Fruit fly (Drosophila melanogaster): Measurements from ENCODE around the gene Cog8.

Gene Cog8

dm6 chr2L:11452601-11453345, 46.0 kb downstream of the Cog8 start (continued):
- TF ChIP-seq Meics (GFP tag; optimal IDR thresholded peaks at IDR 0.05) (no peak), Dip3 (GFP tag; optimal IDR thresholded peaks at IDR 0.05) (no peak), CG12219 (GFP tag; optimal IDR thresholded peaks at IDR 0.05) (no peak), ranshi (GFP tag; IDR thresholded peaks at IDR 0.05) (0 out of 2 replicates have a peak, but pooled peaks have one; percentile 16), CG15479 (GFP tag; optimal IDR thresholded peaks at IDR 0.05) (peak; percentile 22), Opbp (GFP tag; IDR thresholded peaks at IDR 0.05; ENCODE audit: partially characterized antibody) (no peak), CG34224 (GFP tag; IDR thresholded peaks at IDR 0.05; ENCODE audit: partially characterized antibody) (no peak), vvl (GFP tag; IDR thresholded peaks at IDR 0.05) (peak; percentile 41; the same call in 1 of the 2 replicates), Rx (GFP tag; IDR thresholded peaks at IDR 0.05) (no peak), ci (GFP tag; IDR thresholded peaks at IDR 0.05) (peak; percentile 77; the same call in 2 of the 3 replicates), p53 (GFP tag; optimal IDR thresholded peaks at IDR 0.05) (no peak), YL-1 (GFP tag; optimal IDR thresholded peaks at IDR 0.05) (no peak), CG11456 (GFP tag; IDR thresholded peaks at IDR 0.05) (no peak), Sin3A (optimal IDR thresholded peaks at IDR 0.05) (no peak), CG11504 (tag; optimal IDR thresholded peaks at IDR 0.05) (peak; percentile 55), Rfx (GFP tag; IDR thresholded peaks at IDR 0.05) (no peak), nmo (GFP tag; optimal IDR thresholded peaks at IDR 0.05) (peak; percentile 71), CG18262 (tag; optimal IDR thresholded peaks at IDR 0.05) (peak; percentile 83), sug (tag; optimal IDR thresholded peaks at IDR 0.05) (no peak), CG6813 (GFP tag; optimal IDR thresholded peaks at IDR 0.05) (peak; percentile 38), Neu2 (GFP tag; optimal IDR thresholded peaks at IDR 0.05; ENCODE audit: borderline replicate concordance) (peak; percentile 38), abd-A (tag; optimal IDR thresholded peaks at IDR 0.05) (no peak), CG7786 (GFP tag; optimal IDR thresholded peaks at IDR 0.05) (peak; percentile 11), CG18764 (GFP tag; optimal IDR thresholded peaks at IDR 0.05) (peak; percentile 28), Hr51 (GFP tag; optimal IDR thresholded peaks at IDR 0.05) (peak in 1 of 2 experiments; percentile 21), D (optimal IDR thresholded peaks at IDR 0.05) (peak; percentile 96), D (GFP tag; optimal IDR thresholded peaks at IDR 0.05) (peak; percentile 65), fu2 (GFP tag; optimal IDR thresholded peaks at IDR 0.05) (no peak), CG13424 (tag; optimal IDR thresholded peaks at IDR 0.05) (peak; percentile 46), Sox100B (GFP tag; optimal IDR thresholded peaks at IDR 0.05) (peak; percentile 16), CG11093 (GFP tag; IDR thresholded peaks at IDR 0.05) (0 out of 3 replicates have a peak, but pooled peaks have one; percentile 25), Ravus (GFP tag; IDR thresholded peaks at IDR 0.05) (no peak), Hand (GFP tag; optimal IDR thresholded peaks at IDR 0.05) (no peak), CG14441 (GFP tag; IDR thresholded peaks at IDR 0.05) (no peak), CG33557 (GFP tag; optimal IDR thresholded peaks at IDR 0.05) (peak; percentile 72), sens-2 (GFP tag; IDR thresholded peaks at IDR 0.05) (no peak), CG8290 (GFP tag; optimal IDR thresholded peaks at IDR 0.05) (peak; percentile 58), CG8290 (tag; optimal IDR thresholded peaks at IDR 0.05) (no peak), CG12659 (GFP tag; optimal IDR thresholded peaks at IDR 0.05) (no peak), trh (GFP tag; optimal IDR thresholded peaks at IDR 0.05) (peak; percentile 5), slou (GFP tag; optimal IDR thresholded peaks at IDR 0.05) (no peak), cato (GFP tag; optimal IDR thresholded peaks at IDR 0.05; ENCODE audit: borderline replicate concordance) (peak; percentile 41), pfk (GFP tag; optimal IDR thresholded peaks at IDR 0.05) (no peak), hkb (optimal IDR thresholded peaks at IDR 0.05) (no peak), hkb (GFP tag; IDR thresholded peaks at IDR 0.05) (0 out of 2 replicates have a peak, but pooled peaks have one; percentile 12), CG17385 (GFP tag; optimal IDR thresholded peaks at IDR 0.05) (peak; percentile 38), Optix (GFP tag; IDR thresholded peaks at IDR 0.05) (no peak; the same call in 2 of the 3 replicates), scrt (GFP tag; optimal IDR thresholded peaks at IDR 0.05) (no peak), bigmax (GFP tag; optimal IDR thresholded peaks at IDR 0.05) (no peak), E2f1 (GFP tag; IDR thresholded peaks at IDR 0.05) (no peak)
